Fruit fly (Drosophila melanogaster) whole organism, embryonic: Measurements from ENCODE around the gene CG1640.

Experiments used
- Atf6 ChIP-seq: fragments of 200-800 bp; sonication (Bioruptor generic); IDR thresholded peaks from 2 replicates; pipeline ENCODE4 v1.3.6; 2022; ENCODE audit warnings: missing biosample characterization, missing genetic modification characterization
- B-H2 ChIP-seq: fragments of 200-800 bp; sonication (Bioruptor generic); optimal IDR thresholded peaks from 2 replicates; lab custom pipeline; 2018; ENCODE audit warnings: missing biosample characterization, mild to moderate bottlenecking, missing genetic modification characterization
- CG11560 ChIP-seq: fragments of 200-800 bp; sonication (Bioruptor generic); IDR thresholded peaks from 3 replicates; pipeline ENCODE4 v1.3.6; 2022; ENCODE audit warnings: missing biosample characterization, missing genetic modification characterization
- CG12104 ChIP-seq: fragments of 200-800 bp; sonication (Bioruptor generic); optimal IDR thresholded peaks from 3 replicates; lab custom pipeline; 2016; ENCODE audit warnings: missing biosample characterization, missing genetic modification characterization
- CG14965 ChIP-seq: fragments of 200-800 bp; sonication (Bioruptor generic); optimal IDR thresholded peaks from 2 replicates; lab custom pipeline; 2016; ENCODE audit warnings: missing biosample characterization, missing genetic modification characterization, borderline replicate concordance
- CG15073 ChIP-seq: fragments of 200-800 bp; sonication (Bioruptor generic); optimal IDR thresholded peaks from 2 replicates; lab custom pipeline; 2016; ENCODE audit warnings: missing biosample characterization, missing genetic modification characterization
- CG15696 ChIP-seq: fragments of 200-800 bp; sonication (Bioruptor generic); optimal IDR thresholded peaks from 2 replicates; lab custom pipeline; 2019; ENCODE audit warnings: missing biosample characterization, mild to moderate bottlenecking, missing genetic modification characterization, moderate library complexity
- CG17359 ChIP-seq: fragments of 200-800 bp; sonication (Bioruptor generic); optimal IDR thresholded peaks from 3 replicates; lab custom pipeline; 2018; ENCODE audit warnings: missing biosample characterization, mild to moderate bottlenecking, missing genetic modification characterization, moderate library complexity
- CG18011 ChIP-seq: fragments of 200-800 bp; sonication (Bioruptor generic); optimal IDR thresholded peaks from 2 replicates; lab custom pipeline; 2017; ENCODE audit warnings: missing biosample characterization, missing genetic modification characterization, mild to moderate bottlenecking, moderate library complexity, missing genotype
- CG18262 ChIP-seq: fragments of 200-800 bp; optimal IDR thresholded peaks from 3 replicates; lab custom pipeline; 2019; ENCODE audit warnings: missing biosample characterization, mild to moderate bottlenecking, missing genetic modification characterization, moderate library complexity
- CG18764 ChIP-seq: fragments of 200-800 bp; sonication (Bioruptor generic); optimal IDR thresholded peaks from 3 replicates; lab custom pipeline; 2016; ENCODE audit warnings: missing biosample characterization, missing genetic modification characterization
- CG2199 ChIP-seq: fragments of 200-800 bp; sonication (Bioruptor generic); IDR thresholded peaks from 3 replicates; pipeline ENCODE4 v1.3.6; 2022; ENCODE audit warnings: missing biosample characterization, missing genetic modification characterization
- CG2889 ChIP-seq: fragments of 200-800 bp; sonication (Bioruptor generic); IDR thresholded peaks from 3 replicates; pipeline ENCODE4 v1.3.6; 2022; ENCODE audit warnings: missing biosample characterization, missing genetic modification characterization
- CG31441 ChIP-seq: fragments of 200-800 bp; sonication (Bioruptor generic); IDR thresholded peaks from 2 replicates; pipeline ENCODE4 v1.3.6; 2022; ENCODE audit warnings: missing biosample characterization, missing genetic modification characterization
- CG34422 ChIP-seq: fragments of 200-800 bp; sonication (Bioruptor generic); IDR thresholded peaks from 3 replicates; pipeline ENCODE4 v1.3.6; 2022; ENCODE audit warnings: missing biosample characterization, missing genetic modification characterization
- CG6175 ChIP-seq: fragments of 200-800 bp; sonication (Bioruptor generic); IDR thresholded peaks from 3 replicates; pipeline ENCODE4 v1.3.6; 2022; ENCODE audit warnings: missing biosample characterization, missing genetic modification characterization
- CG7963 ChIP-seq: fragments of 200-800 bp; sonication (Bioruptor generic); IDR thresholded peaks from 3 replicates; pipeline ENCODE4 v1.3.6; 2022; ENCODE audit warnings: missing biosample characterization, missing genetic modification characterization; ENCODE audit not compliant: partially characterized antibody
- CG8281 ChIP-seq: fragments of 200-800 bp; sonication (Bioruptor generic); optimal IDR thresholded peaks from 2 replicates; lab custom pipeline; 2018; ENCODE audit warnings: missing biosample characterization, mild to moderate bottlenecking, missing genetic modification characterization, moderate library complexity
- CG8359 ChIP-seq: fragments of 200-800 bp; sonication (Bioruptor generic); optimal IDR thresholded peaks from 2 replicates; lab custom pipeline; 2017; ENCODE audit warnings: missing biosample characterization, mild to moderate bottlenecking, missing genetic modification characterization, borderline replicate concordance
- Camta ChIP-seq: fragments of 200-800 bp; sonication (Bioruptor generic); optimal IDR thresholded peaks from 2 replicates; lab custom pipeline; 2016; ENCODE audit warnings: missing biosample characterization, missing genetic modification characterization
- ERR ChIP-seq: fragments of 200-800 bp; sonication (Bioruptor generic); optimal IDR thresholded peaks from 2 replicates; lab custom pipeline; 2016; ENCODE audit warnings: missing biosample characterization, missing genetic modification characterization
- Gug ChIP-seq: fragments of 200-800 bp; sonication (Bioruptor generic); IDR thresholded peaks from 4 replicates; pipeline ENCODE4 v1.3.6; 2022; ENCODE audit warnings: missing biosample characterization, missing genetic modification characterization
- HLH3B ChIP-seq: fragments of 200-800 bp; sonication (Bioruptor generic); IDR thresholded peaks from 2 replicates; pipeline ENCODE4 v1.3.6; 2022; ENCODE audit warnings: missing biosample characterization, missing genetic modification characterization
- Hmr ChIP-seq: fragments of 200-800 bp; sonication (Bioruptor generic); optimal IDR thresholded peaks from 3 replicates; lab custom pipeline; 2017; ENCODE audit warnings: mild to moderate bottlenecking, missing biosample characterization, missing genetic modification reagents, missing genetic modification characterization
- Hsf ChIP-seq: fragments of 200-800 bp; sonication (Bioruptor generic); optimal IDR thresholded peaks from 3 replicates; lab custom pipeline; 2016; ENCODE audit warnings: missing biosample characterization, missing genetic modification characterization
- Lim3 ChIP-seq: fragments of 200-800 bp; sonication (Bioruptor generic); IDR thresholded peaks from 2 replicates; pipeline ENCODE4 v1.3.6; 2022; ENCODE audit warnings: missing biosample characterization, missing genetic modification characterization
- MBD-R2 ChIP-seq: fragments of 200-800 bp; sonication (Bioruptor generic); IDR thresholded peaks from 2 replicates; pipeline ENCODE4 v1.3.6; 2022; ENCODE audit warnings: missing biosample characterization, missing genetic modification characterization
- Max ChIP-seq: fragments of 200-800 bp; sonication (Bioruptor generic); optimal IDR thresholded peaks from 2 replicates; lab custom pipeline; 2016; ENCODE audit warnings: missing biosample characterization, mild to moderate bottlenecking, missing genetic modification characterization
- Optix ChIP-seq: fragments of 200-800 bp; sonication (Bioruptor generic); IDR thresholded peaks from 3 replicates; pipeline ENCODE4 v1.3.6; 2022; ENCODE audit warnings: missing biosample characterization, missing genetic modification characterization
- Ptx1 ChIP-seq: fragments of 200-800 bp; sonication (Bioruptor generic); IDR thresholded peaks from 2 replicates; pipeline ENCODE4 v1.3.6; 2022; ENCODE audit warnings: missing biosample characterization, missing genetic modification characterization
- Trl ChIP-seq, 3 experiments: fragments of >200 bp in 2 of 3; fragments of 200-800 bp in 1 of 3; sonication (Bioruptor generic) in 1 of 3; optimal IDR thresholded peaks; 2 replicates in 1 of 3; 3 replicates in 2 of 3; lab custom pipeline; 2016 to 2017; ENCODE audit warnings: missing biosample characterization in 1 of 3, missing genetic modification characterization in 1 of 3
- ash1 ChIP-seq: fragments of 200-800 bp; sonication (Bioruptor generic); optimal IDR thresholded peaks from 2 replicates; lab custom pipeline; 2018; ENCODE audit warnings: missing biosample characterization, mild to moderate bottlenecking, missing genetic modification characterization
- bab2 ChIP-seq: fragments of 200-800 bp; sonication (Bioruptor generic); optimal IDR thresholded peaks from 2 replicates; lab custom pipeline; 2016; ENCODE audit warnings: missing biosample characterization, missing genetic modification characterization
- bowl ChIP-seq: fragments of 200-800 bp; sonication (Bioruptor generic); IDR thresholded peaks from 2 replicates; pipeline ENCODE4 v1.3.6; 2022; ENCODE audit warnings: missing biosample characterization, missing genetic modification characterization
- chm ChIP-seq: fragments of 200-800 bp; sonication (Bioruptor generic); IDR thresholded peaks from 2 replicates; pipeline ENCODE4 v1.3.6; 2022; ENCODE audit warnings: missing biosample characterization, missing genetic modification characterization
- crol ChIP-seq: fragments of 200-800 bp; sonication (Bioruptor generic); IDR thresholded peaks from 2 replicates; pipeline ENCODE4 v1.3.6; 2022; ENCODE audit warnings: missing biosample characterization, missing genetic modification characterization
- grau ChIP-seq: fragments of 200-800 bp; optimal IDR thresholded peaks from 3 replicates; lab custom pipeline; 2019; ENCODE audit warnings: missing biosample characterization, mild to moderate bottlenecking, missing genetic modification characterization, moderate library complexity
- gsb-n ChIP-seq: fragments of 200-800 bp; sonication (Bioruptor generic); optimal IDR thresholded peaks from 3 replicates; lab custom pipeline; 2018; ENCODE audit warnings: missing biosample characterization, mild to moderate bottlenecking, missing genetic modification characterization
- ham ChIP-seq: fragments of 200-800 bp; sonication (Bioruptor generic); IDR thresholded peaks from 2 replicates; pipeline ENCODE4 v1.3.6; 2022; ENCODE audit warnings: missing biosample characterization, missing genetic modification characterization
- kah ChIP-seq: fragments of 200-800 bp; sonication (Bioruptor generic); optimal IDR thresholded peaks from 2 replicates; lab custom pipeline; 2018; ENCODE audit warnings: missing biosample characterization, mild to moderate bottlenecking, missing genetic modification characterization
- mam ChIP-seq: fragments of 200-800 bp; sonication (Bioruptor generic); optimal IDR thresholded peaks from 3 replicates; lab custom pipeline; 2016; ENCODE audit warnings: missing biosample characterization, missing genetic modification characterization
- onecut ChIP-seq: fragments of 200-800 bp; sonication (Bioruptor generic); IDR thresholded peaks from 2 replicates; pipeline ENCODE4 v1.3.6; 2022; ENCODE audit warnings: missing biosample characterization, missing genetic modification characterization
- pan ChIP-seq, 4 experiments: fragments of >200 bp in 3 of 4; fragments of 200-800 bp in 1 of 4; sonication (Bioruptor generic) in 1 of 4; optimal IDR thresholded peaks in 3 of 4; IDR thresholded peaks in 1 of 4; 2 replicates each; pipeline versions ENCODE4 v1.3.6 to Lab custom; 2017 to 2022; ENCODE audit warnings: missing biosample characterization in 2 of 4, missing genetic modification characterization in 2 of 4, mixed read lengths in 1 of 4
- peb ChIP-seq: fragments of 200-800 bp; sonication (Bioruptor generic); IDR thresholded peaks from 2 replicates; pipeline ENCODE4 v1.3.6; 2022; ENCODE audit warnings: missing biosample characterization, missing genetic modification characterization
- pros ChIP-seq: fragments of 200-800 bp; sonication (Bioruptor generic); optimal IDR thresholded peaks from 3 replicates; lab custom pipeline; 2019; ENCODE audit warnings: missing biosample characterization, mild to moderate bottlenecking, missing genetic modification characterization, moderate library complexity
- run ChIP-seq: fragments of 200-800 bp; sonication (Bioruptor generic); optimal IDR thresholded peaks from 3 replicates; lab custom pipeline; 2018; ENCODE audit warnings: missing biosample characterization, mild to moderate bottlenecking, missing genetic modification characterization
- tgo ChIP-seq: fragments of 200-800 bp; sonication (Bioruptor generic); IDR thresholded peaks from 3 replicates; pipeline ENCODE4 v1.3.6; 2022; ENCODE audit warnings: missing biosample characterization, missing genetic modification characterization
- tna ChIP-seq: fragments of 200-800 bp; sonication (Bioruptor generic); IDR thresholded peaks from 2 replicates; pipeline ENCODE4 v1.3.6; 2022; ENCODE audit warnings: missing biosample characterization, missing genetic modification characterization; ENCODE audit not compliant: partially characterized antibody
- vfl ChIP-seq: fragments of 200-800 bp; sonication (Bioruptor generic); optimal IDR thresholded peaks from 2 replicates; lab custom pipeline; 2016; ENCODE audit warnings: missing biosample characterization, missing genetic modification characterization
- zfh1 ChIP-seq: fragments of 200-800 bp; sonication (Bioruptor generic); IDR thresholded peaks from 3 replicates; pipeline ENCODE4 v1.3.6; 2022; ENCODE audit warnings: missing biosample characterization, missing genetic modification characterization

The CG1640 gene

dm6 chrX:13320697-13321445 lies 49.5 kb upstream of the CG1640 start (continued):
- TF ChIP-seq CG14965 (GFP tag; lab: Kevin White, UChicago), result no peak
- TF ChIP-seq pan (optimal IDR thresholded peaks at IDR 0.05; lab: Kevin White, UChicago), result no peak
- TF ChIP-seq pan (GFP tag; optimal IDR thresholded peaks at IDR 0.05 in 1 of 2, IDR thresholded peaks at IDR 0.05 in 1 of 2), result no peak
- peak; percentile 33 for TF ChIP-seq mam
- TF ChIP-seq Lim3 (GFP tag; lab: Robert Waterston, UW), result no peak
- TF ChIP-seq kah (GFP tag; lab: Kevin White, UChicago), result no peak
- no peak for TF ChIP-seq onecut (GFP tag; lab: Robert Waterston, UW)
- TF ChIP-seq CG15073, result no peak
- TF ChIP-seq CG12104 (GFP tag; lab: Kevin White, UChicago), result peak; percentile 36
- no peak; the same call in 1 of the 2 replicates for TF ChIP-seq Atf6 (GFP tag; lab: Robert Waterston, UW)
- TF ChIP-seq CG8281 (tag; lab: Kevin White, UChicago), result no peak
- no peak for TF ChIP-seq bab2 (GFP tag; lab: Kevin White, UChicago)
- TF ChIP-seq CG6175, result peak; percentile 60; the same call in 1 of the 3 replicates
- peak; percentile 66 for TF ChIP-seq grau (tag; lab: Kevin White, UChicago)
- no peak for TF ChIP-seq MBD-R2 (GFP tag; lab: Robert Waterston, UW)
- no peak for TF ChIP-seq CG2889
- TF ChIP-seq HLH3B (GFP tag; lab: Robert Waterston, UW), result no peak
- no peak for TF ChIP-seq pros
- peak; percentile 63 for TF ChIP-seq Hmr (GFP tag; lab: Kevin White, UChicago)
- TF ChIP-seq tna, result no peak
- TF ChIP-seq Gug, result no peak
- no peak for TF ChIP-seq tgo (GFP tag; lab: Robert Waterston, UW)
- no peak for TF ChIP-seq Hsf (GFP tag; lab: Kevin White, UChicago)
- TF ChIP-seq ash1 (GFP tag; lab: Kevin White, UChicago), result no peak
- TF ChIP-seq vfl (GFP tag; lab: Kevin White, UChicago), result no peak
- no peak for TF ChIP-seq ERR
- no peak for TF ChIP-seq ham
- no peak for TF ChIP-seq crol (GFP tag; lab: Robert Waterston, UW)
- TF ChIP-seq bowl, result no peak
- TF ChIP-seq zfh1 (GFP tag; lab: Robert Waterston, UW), result no peak
- peak in 1 of 2 experiments; percentile 23 for TF ChIP-seq Trl (optimal IDR thresholded peaks at IDR 0.05; lab: Kevin White, UChicago)
- TF ChIP-seq Trl (GFP tag; optimal IDR thresholded peaks at IDR 0.05; lab: Kevin White, UChicago), result no peak
- TF ChIP-seq chm (GFP tag; lab: Robert Waterston, UW), result no peak
- no peak for TF ChIP-seq run
- TF ChIP-seq CG15696 (tag; lab: Kevin White, UChicago), result no peak
- TF ChIP-seq CG7963 (GFP tag; lab: Robert Waterston, UW), result no peak
- no peak for TF ChIP-seq CG18764 (GFP tag; lab: Kevin White, UChicago)
- TF ChIP-seq CG31441, result no peak
- no peak for TF ChIP-seq gsb-n (tag; lab: Kevin White, UChicago)
- no peak for TF ChIP-seq CG2199
- no peak for TF ChIP-seq CG11560 (tag; lab: Robert Waterston, UW)
- TF ChIP-seq CG17359 (tag; lab: Kevin White, UChicago), result peak; percentile 32
- peak; percentile 48 for TF ChIP-seq CG18262
- no peak for TF ChIP-seq CG18011 (GFP tag; lab: Kevin White, UChicago)
- no peak for TF ChIP-seq peb (GFP tag; lab: Robert Waterston, UW)
- TF ChIP-seq Optix (GFP tag; lab: Robert Waterston, UW), result no peak
- TF ChIP-seq Camta (GFP tag; lab: Kevin White, UChicago), result no peak
- TF ChIP-seq CG34422 (GFP tag; lab: Robert Waterston, UW), result no peak
- no peak for TF ChIP-seq CG8359 (GFP tag; lab: Kevin White, UChicago)
- TF ChIP-seq B-H2, result no peak
- no peak for TF ChIP-seq Ptx1
- no peak for TF ChIP-seq Max (GFP tag; lab: Kevin White, UChicago)
